Fruit fly (Drosophila melanogaster) whole organism, pupa: ENCODE measurements around the gene Brd8.

Experiments used
- CG10348 ChIP-seq: fragments of 200-800 bp; sonication (Bioruptor generic); IDR thresholded peaks from 2 replicates; pipeline ENCODE4 v1.3.6; 2022; ENCODE audit warnings: missing biosample characterization, missing genetic modification characterization
- CG12605 ChIP-seq: fragments of 200-800 bp; sonication (Bioruptor generic); IDR thresholded peaks from 2 replicates; pipeline ENCODE4 v1.3.6; 2022; ENCODE audit warnings: missing biosample characterization, missing genetic modification characterization
- CG13204 ChIP-seq: fragments of 200-800 bp; sonication (Bioruptor generic); optimal IDR thresholded peaks from 2 replicates; lab custom pipeline; 2018; ENCODE audit warnings: missing biosample characterization, mild to moderate bottlenecking, missing genetic modification characterization, moderate library complexity
- CG14655 ChIP-seq: fragments of 200-800 bp; sonication (Bioruptor generic); optimal IDR thresholded peaks from 3 replicates; lab custom pipeline; 2017; ENCODE audit warnings: mild to moderate bottlenecking, missing biosample characterization, missing genetic modification reagents, missing genetic modification characterization
- CG15710 ChIP-seq: fragments of 200-800 bp; sonication (Bioruptor generic); optimal IDR thresholded peaks from 2 replicates; lab custom pipeline; 2018; ENCODE audit warnings: missing biosample characterization, mild to moderate bottlenecking, missing genetic modification characterization, moderate library complexity
- CG17806 ChIP-seq: fragments of 200-800 bp; sonication (Bioruptor generic); optimal IDR thresholded peaks from 2 replicates; lab custom pipeline; 2018; ENCODE audit warnings: missing biosample characterization, mild to moderate bottlenecking, missing genetic modification characterization, moderate library complexity
- CG32121 ChIP-seq: fragments of 200-800 bp; sonication (Bioruptor generic); IDR thresholded peaks from 2 replicates; pipeline ENCODE4 v1.3.6; 2022; ENCODE audit warnings: missing biosample characterization, missing genetic modification characterization
- CG34367 ChIP-seq: fragments of 200-800 bp; sonication (Bioruptor generic); optimal IDR thresholded peaks from 2 replicates; lab custom pipeline; 2018; ENCODE audit warnings: missing biosample characterization, mild to moderate bottlenecking, missing genetic modification characterization
- CG4496 ChIP-seq: fragments of 200-800 bp; sonication (Bioruptor generic); IDR thresholded peaks from 3 replicates; pipeline ENCODE4 v1.3.6; 2022; ENCODE audit warnings: missing biosample characterization, missing genetic modification characterization
- CG8159 ChIP-seq: fragments of 200-800 bp; sonication (Bioruptor generic); optimal IDR thresholded peaks from 3 replicates; lab custom pipeline; 2018; ENCODE audit warnings: missing biosample characterization, mild to moderate bottlenecking, missing genetic modification characterization, moderate library complexity
- CG8301 ChIP-seq: fragments of 200-800 bp; sonication (Bioruptor generic); optimal IDR thresholded peaks from 2 replicates; lab custom pipeline; 2018; ENCODE audit warnings: missing biosample characterization, mild to moderate bottlenecking, missing genetic modification characterization
- CG9948 ChIP-seq: fragments of 200-800 bp; sonication (Bioruptor generic); optimal IDR thresholded peaks from 2 replicates; lab custom pipeline; 2018; ENCODE audit warnings: missing biosample characterization, mild to moderate bottlenecking, missing genetic modification characterization, moderate library complexity
- D1 ChIP-seq: fragments of 200-800 bp; sonication (Bioruptor generic); optimal IDR thresholded peaks from 2 replicates; lab custom pipeline; 2018; ENCODE audit warnings: missing biosample characterization, mild to moderate bottlenecking, missing genetic modification characterization, moderate library complexity
- EcR ChIP-seq: fragments of 200-800 bp; sonication (Bioruptor generic); optimal IDR thresholded peaks from 3 replicates; lab custom pipeline; 2019; ENCODE audit warnings: missing biosample characterization, missing genetic modification characterization, mild to moderate bottlenecking, moderate library complexity, missing genetic modification reagents
- Ets98B ChIP-seq: fragments of 200-800 bp; sonication (Bioruptor generic); IDR thresholded peaks from 2 replicates; pipeline ENCODE4 v1.3.6; 2022; ENCODE audit warnings: missing biosample characterization, missing genetic modification characterization
- Pif1A ChIP-seq: fragments of 200-800 bp; sonication (Bioruptor generic); optimal IDR thresholded peaks from 3 replicates; lab custom pipeline; 2016; ENCODE audit warnings: missing biosample characterization, missing genetic modification characterization
- Pif1B ChIP-seq: fragments of 200-800 bp; sonication (Bioruptor generic); optimal IDR thresholded peaks from 3 replicates; lab custom pipeline; 2016; ENCODE audit warnings: missing biosample characterization, missing genetic modification characterization
- Snoo ChIP-seq: fragments of 200-800 bp; sonication (Bioruptor generic); optimal IDR thresholded peaks from 3 replicates; lab custom pipeline; 2017; ENCODE audit warnings: missing biosample characterization, mild to moderate bottlenecking, missing genetic modification characterization, inconsistent platforms
- fd96Ca ChIP-seq: fragments of 200-800 bp; sonication (Bioruptor generic); IDR thresholded peaks from 3 replicates; pipeline ENCODE4 v1.3.6; 2022; ENCODE audit warnings: missing biosample characterization, missing genetic modification characterization
- gl ChIP-seq: fragments of 200-800 bp; sonication (Bioruptor generic); optimal IDR thresholded peaks from 2 replicates; lab custom pipeline; 2018; ENCODE audit warnings: missing biosample characterization, mild to moderate bottlenecking, missing genetic modification characterization
- rn ChIP-seq: fragments of 200-800 bp; sonication (Bioruptor generic); IDR thresholded peaks from 2 replicates; pipeline ENCODE4 v1.3.6; 2022; ENCODE audit warnings: missing biosample characterization, missing genetic modification characterization

Brd8 gene

dm6 chr3R:29214262-29214661 is 9.0 kb upstream of the Brd8 start:
- peak; percentile 100 for TF ChIP-seq CG8301 (tag; lab: Kevin White, UChicago)
- peak; percentile 100 for TF ChIP-seq CG4496 (GFP tag; lab: Robert Waterston, UW)
- peak; percentile 99 for TF ChIP-seq CG13204 (GFP tag; lab: Kevin White, UChicago)
- TF ChIP-seq fd96Ca (GFP tag; lab: Robert Waterston, UW), result peak; percentile 100
- TF ChIP-seq CG14655 (GFP tag; lab: Kevin White, UChicago), result peak; percentile 100
- TF ChIP-seq CG10348 (GFP tag; lab: Robert Waterston, UW), result peak; percentile 96
- peak; percentile 99 for TF ChIP-seq EcR (GFP tag; lab: Kevin White, UChicago)
- TF ChIP-seq Pif1A (GFP tag; lab: Kevin White, UChicago), result peak; percentile 100
- TF ChIP-seq CG8159 (tag; lab: Kevin White, UChicago), result peak; percentile 100
- peak; percentile 100 for TF ChIP-seq CG15710 (tag; lab: Kevin White, UChicago)
- peak; percentile 100 for TF ChIP-seq CG34367 (tag; lab: Kevin White, UChicago)
- peak; percentile 99 for TF ChIP-seq D1 (tag; lab: Kevin White, UChicago)
- peak; percentile 100 for TF ChIP-seq Ets98B (GFP tag; lab: Robert Waterston, UW)
- TF ChIP-seq CG9948 (tag; lab: Kevin White, UChicago), result peak; percentile 99
- TF ChIP-seq Pif1B (GFP tag; lab: Kevin White, UChicago), result peak; percentile 100
- peak; percentile 100 for TF ChIP-seq CG12605 (GFP tag; lab: Robert Waterston, UW)
- peak; percentile 100 for TF ChIP-seq CG32121 (GFP tag; lab: Robert Waterston, UW)
- peak; percentile 99 for TF ChIP-seq gl
- peak; percentile 100 for TF ChIP-seq CG17806 (tag; lab: Kevin White, UChicago)
- TF ChIP-seq rn (GFP tag; lab: Robert Waterston, UW), result peak; percentile 99
- TF ChIP-seq Snoo (tag; lab: Kevin White, UChicago), result peak; percentile 100

dm6 chr3R:29214982-29215533 is 8.2 kb upstream of the Brd8 start:
- TF ChIP-seq Pif1B (GFP tag; lab: Kevin White, UChicago) (peak; percentile 68), CG10348 (GFP tag; lab: Robert Waterston, UW) (no peak), CG14655 (GFP tag; lab: Kevin White, UChicago) (peak; percentile 47), Ets98B (GFP tag; lab: Robert Waterston, UW) (peak; percentile 50), Pif1A (GFP tag; lab: Kevin White, UChicago) (peak; percentile 21), CG8301 (tag; lab: Kevin White, UChicago) (peak; percentile 32), CG15710 (tag; lab: Kevin White, UChicago) (peak; percentile 36), Snoo (tag; lab: Kevin White, UChicago) (no peak), CG12605 (GFP tag; lab: Robert Waterston, UW) (peak; percentile 75), CG34367 (tag; lab: Kevin White, UChicago) (peak; percentile 47), CG13204 (GFP tag; lab: Kevin White, UChicago) (peak; percentile 70), fd96Ca (GFP tag; lab: Robert Waterston, UW) (peak; percentile 57; the same call in 2 of the 3 replicates), rn (GFP tag; lab: Robert Waterston, UW) (no peak), gl (peak; percentile 80), EcR (GFP tag; lab: Kevin White, UChicago) (peak; percentile 34), CG4496 (GFP tag; lab: Robert Waterston, UW) (peak; percentile 79), CG9948 (tag; lab: Kevin White, UChicago) (peak; percentile 32), CG32121 (GFP tag; lab: Robert Waterston, UW) (0 out of 2 replicates have a peak, but pooled peaks have one; percentile 12), CG8159 (tag; lab: Kevin White, UChicago) (peak; percentile 52), CG17806 (tag; lab: Kevin White, UChicago) (peak; percentile 22), D1 (tag; lab: Kevin White, UChicago) (no peak)

dm6 chr3R:29215652-29216483 is 7.4 kb upstream of the Brd8 start:
- TF ChIP-seq fd96Ca (GFP tag; lab: Robert Waterston, UW) (no peak), CG14655 (GFP tag; lab: Kevin White, UChicago) (no peak), rn (GFP tag; lab: Robert Waterston, UW) (no peak), EcR (GFP tag; lab: Kevin White, UChicago) (no peak)

dm6 chr3R:29216484-29216863 is 6.8 kb upstream of the Brd8 start:
- TF ChIP-seq Pif1B (GFP tag; lab: Kevin White, UChicago) (no peak), gl (no peak), CG14655 (GFP tag; lab: Kevin White, UChicago) (no peak), CG13204 (GFP tag; lab: Kevin White, UChicago) (no peak), CG12605 (GFP tag; lab: Robert Waterston, UW) (no peak), CG32121 (GFP tag; lab: Robert Waterston, UW) (no peak), rn (GFP tag; lab: Robert Waterston, UW) (no peak), CG17806 (tag; lab: Kevin White, UChicago) (no peak), CG15710 (tag; lab: Kevin White, UChicago) (no peak), CG4496 (GFP tag; lab: Robert Waterston, UW) (no peak), D1 (tag; lab: Kevin White, UChicago) (no peak), CG9948 (tag; lab: Kevin White, UChicago) (no peak), Snoo (tag; lab: Kevin White, UChicago) (no peak), EcR (GFP tag; lab: Kevin White, UChicago) (no peak), Ets98B (GFP tag; lab: Robert Waterston, UW) (no peak)
- TF ChIP-seq, all 21 proteins: peak for 0
